Fruit fly (Drosophila melanogaster): ENCODE measurements around the gene CG2061.

DNA sequence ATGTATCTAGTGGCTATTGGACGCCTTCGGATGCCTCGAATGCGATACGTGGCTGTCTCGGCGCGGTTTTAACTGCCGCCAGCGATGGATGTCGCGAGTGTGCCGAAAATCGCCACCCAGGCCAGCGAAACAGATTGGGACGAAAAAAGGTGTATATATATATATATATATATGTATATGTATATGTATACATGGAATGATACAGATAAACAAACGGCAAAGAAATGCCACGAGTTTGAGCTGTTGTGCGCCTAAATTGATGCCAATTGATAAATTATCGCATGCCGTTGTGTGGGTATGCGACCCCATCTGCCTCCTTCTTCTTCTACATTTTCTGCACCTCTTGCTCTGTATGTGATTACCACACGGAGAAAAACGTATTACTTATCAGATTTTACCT is 32.8 kb upstream of the CG2061 start, which contains the start of gene CG1545:
- TF ChIP-seq fd96Ca (GFP tag; IDR thresholded peaks at IDR 0.05) (no peak), CG13204 (GFP tag; optimal IDR thresholded peaks at IDR 0.05) (no peak), CG12605 (GFP tag; IDR thresholded peaks at IDR 0.05) (no peak), Ets98B (GFP tag; IDR thresholded peaks at IDR 0.05) (no peak), EcR (GFP tag; optimal IDR thresholded peaks at IDR 0.05) (no peak)
